Worm (Caenorhabditis elegans): ENCODE results near the gene clec-72.

DNA sequence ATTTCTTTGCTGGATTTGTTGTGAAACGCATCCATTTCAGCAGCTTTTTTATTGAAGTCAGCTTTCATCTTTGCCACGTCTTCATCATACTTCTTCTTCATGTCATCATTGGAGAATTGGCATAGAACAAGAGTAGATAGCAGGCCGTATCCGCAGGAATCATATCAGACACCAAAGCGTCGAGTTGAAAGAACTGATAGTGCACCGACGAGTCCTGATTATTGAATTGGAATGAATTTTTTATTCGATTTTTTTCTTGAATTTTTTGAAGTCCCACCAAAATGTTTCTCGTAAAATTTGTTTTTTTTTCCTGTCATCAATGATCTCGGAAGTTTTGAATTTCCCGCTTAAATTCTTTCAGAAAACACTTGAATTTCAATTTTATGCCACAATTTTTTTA, 38.2 kb upstream of the clec-72 start, which contains the start of gene F56D6.11:
- TF ChIP-seq F39B2.1 (GFP tag; IDR thresholded peaks at IDR 0.05) (no peak), ceh-58 (GFP tag; IDR thresholded peaks at IDR 0.05) (no peak), lir-1 (GFP tag; conservative IDR thresholded peaks at IDR 0.05) (no peak), F10E7.11 (tag; optimal IDR thresholded peaks at IDR 0.05) (no peak), Y56A3A.18 (GFP tag; IDR thresholded peaks at IDR 0.05) (no peak), mcd-1 (GFP tag; IDR thresholded peaks at IDR 0.05) (no peak), nfya-1 (tag; optimal IDR thresholded peaks at IDR 0.05; ENCODE audit: borderline replicate concordance, insufficient read depth) (no peak), madf-6 (GFP tag; IDR thresholded peaks at IDR 0.05) (no peak), attf-3 (GFP tag; conservative IDR thresholded peaks at IDR 0.05) (no peak)
